Worm (Caenorhabditis elegans) whole organism, L3 larva: ENCODE measurements around the gene rheb-1.

Source experiments
- ama-1 ChIP-seq: fragments of 150-350 bp; optimal IDR thresholded peaks from 2 replicates; lab custom pipeline; 2018
- elt-2 ChIP-seq: sonication (generic microtip); optimal IDR thresholded peaks from 2 replicates; lab custom pipeline; 2016; ENCODE audit warnings: missing genetic modification reagents, mild to moderate bottlenecking, missing genetic modification characterization, missing compliant biosample characterization
- fkh-10 ChIP-seq: sonication (generic microtip); optimal IDR thresholded peaks from 2 replicates; lab custom pipeline; 2017; ENCODE audit warnings: missing biosample characterization, missing genetic modification reagents, missing genetic modification characterization
- fos-1 ChIP-seq: fragments of 150-350 bp; optimal IDR thresholded peaks from 2 replicates; lab custom pipeline; 2014; ENCODE audit warnings: missing biosample characterization, missing genetic modification characterization
- hmg-11 ChIP-seq: sonication (generic microtip); optimal IDR thresholded peaks from 2 replicates; lab custom pipeline; 2016; ENCODE audit warnings: missing genetic modification characterization, missing compliant biosample characterization
- mdl-1 ChIP-seq: fragments of 150-350 bp; optimal IDR thresholded peaks from 2 replicates; lab custom pipeline; 2014; ENCODE audit warnings: missing biosample characterization, missing genetic modification characterization
- nhr-43 ChIP-seq: sonication (generic microtip); optimal IDR thresholded peaks from 2 replicates; lab custom pipeline; 2016; ENCODE audit warnings: mild to moderate bottlenecking, missing genetic modification characterization, missing compliant biosample characterization; ENCODE audit not compliant: poor library complexity, severe bottlenecking
- nhr-76 ChIP-seq: fragments of 150-350 bp; sonication (generic microtip); optimal IDR thresholded peaks from 5 replicates; lab custom pipeline; 2014; ENCODE audit warnings: missing biosample characterization, missing genetic modification characterization
- pha-4 ChIP-seq: fragments of 150-350 bp; optimal IDR thresholded peaks from 2 replicates; lab custom pipeline; 2014; ENCODE audit warnings: missing biosample characterization, missing genetic modification reagents, missing genetic modification characterization
- zag-1 ChIP-seq: fragments of 150-350 bp; optimal IDR thresholded peaks from 2 replicates; lab custom pipeline; 2014; ENCODE audit warnings: missing biosample characterization, missing genetic modification characterization
- ztf-4 ChIP-seq: fragments of 150-350 bp; optimal IDR thresholded peaks from 2 replicates; lab custom pipeline; 2014; ENCODE audit warnings: missing biosample characterization, missing genetic modification characterization

ce11 chrIII:9465865-9466264 lies 10.0 kb upstream of the rheb-1 start, which contains the start of gene B0464.6:
- no peak for TF ChIP-seq fos-1 (tag; lab: Kevin White, UChicago)
- TF ChIP-seq mdl-1 (tag; lab: Kevin White, UChicago): no peak
- TF ChIP-seq ztf-4: no peak
- no peak for TF ChIP-seq hmg-11 (tag; lab: Kevin White, UChicago)
- no peak for TF ChIP-seq ama-1 (lab: Kevin White, UChicago)
- TF ChIP-seq elt-2: no peak
- no peak for TF ChIP-seq nhr-43 (tag; lab: Kevin White, UChicago)
- TF ChIP-seq pha-4: no peak
- TF ChIP-seq nhr-76 (tag; lab: Kevin White, UChicago): no peak
- no peak for TF ChIP-seq fkh-10 (GFP tag; lab: Kevin White, UChicago)
- TF ChIP-seq zag-1: no peak
